Fruit fly (Drosophila melanogaster) whole organism: Measurements from ENCODE around the gene CG42857.

Source experiments
- pan ChIP-seq: fragments of >200 bp; optimal IDR thresholded peaks from 2 replicates; lab custom pipeline; 2017
- psq ChIP-seq: fragments of >200 bp; optimal IDR thresholded peaks from 2 replicates; lab custom pipeline; 2017

dm6 chr3R:9818295-9818694 is 2.7 kb downstream of the CG42857 start, which contains the start of gene CG9459:
- no peak for TF ChIP-seq pan (lab: Kevin White, UChicago)
- no peak for TF ChIP-seq psq (lab: Kevin White, UChicago)
